Worm (Caenorhabditis elegans) whole organism, L1 larva: ENCODE results near the gene ifb-1.

Source experiments
- C34B4.2 ChIP-seq: sonication (generic microtip); optimal IDR thresholded peaks from 2 replicates; lab custom pipeline; 2017; ENCODE audit warnings: mild to moderate bottlenecking, missing genetic modification characterization, missing compliant biosample characterization
- F16B12.6 ChIP-seq: fragments of 150-350 bp; optimal IDR thresholded peaks from 2 replicates; lab custom pipeline; 2014; ENCODE audit warnings: missing biosample characterization, missing genetic modification characterization
- Y116A8C.19 ChIP-seq: sonication (generic microtip); optimal IDR thresholded peaks from 2 replicates; lab custom pipeline; 2016; ENCODE audit warnings: missing compliant biosample characterization, missing genetic modification characterization, borderline replicate concordance
- alr-1 ChIP-seq: fragments of 200-800 bp; sonication (Bioruptor generic); optimal IDR thresholded peaks from 2 replicates; lab custom pipeline; 2018; ENCODE audit warnings: borderline replicate concordance, mild to moderate bottlenecking, missing genetic modification characterization, missing compliant biosample characterization
- ceh-8 ChIP-seq: fragments of 200-800 bp; sonication (Bioruptor generic); optimal IDR thresholded peaks from 2 replicates; lab custom pipeline; 2018; ENCODE audit warnings: mild to moderate bottlenecking, missing genetic modification characterization, moderate library complexity, missing compliant biosample characterization
- ceh-82 ChIP-seq, 3 experiments: fragments of 150-350 bp in 1 of 3; sonication (generic microtip) in 2 of 3; optimal IDR thresholded peaks; 2 replicates each; lab custom pipeline; 2014 to 2017; ENCODE audit warnings: missing biosample characterization in 3 of 3, missing genetic modification characterization in 3 of 3
- ceh-88 ChIP-seq: fragments of 200-800 bp; sonication (Bioruptor generic); IDR thresholded peaks from 2 replicates; pipeline ENCODE4 v1.3.6; 2022; ENCODE audit warnings: missing genetic modification characterization, missing compliant biosample characterization
- ceh-90 ChIP-seq: sonication (generic microtip); optimal IDR thresholded peaks from 2 replicates; lab custom pipeline; 2016; ENCODE audit warnings: missing genetic modification characterization, missing compliant biosample characterization
- ces-1 ChIP-seq: fragments of 150-350 bp; optimal IDR thresholded peaks from 2 replicates; lab custom pipeline; 2014; ENCODE audit warnings: missing biosample characterization, missing genetic modification reagents, missing genetic modification characterization
- dpl-1 ChIP-seq, 3 experiments: fragments of 150-350 bp in 2 of 3; sonication (generic microtip) in 1 of 3; optimal IDR thresholded peaks; 2 replicates each; lab custom pipeline; 2014 to 2017; ENCODE audit warnings: missing biosample characterization in 3 of 3, missing genetic modification characterization in 3 of 3, missing genetic modification reagents in 3 of 3
- dsc-1 ChIP-seq: sonication (generic microtip); optimal IDR thresholded peaks from 2 replicates; lab custom pipeline; 2016; ENCODE audit warnings: mild to moderate bottlenecking, missing genetic modification characterization, missing compliant biosample characterization
- efl-3 ChIP-seq: fragments of 200-800 bp; sonication (Bioruptor generic); optimal IDR thresholded peaks from 2 replicates; lab custom pipeline; 2018; ENCODE audit warnings: mild to moderate bottlenecking, missing genetic modification characterization, missing compliant biosample characterization
- elt-2 ChIP-seq: sonication (generic microtip); optimal IDR thresholded peaks from 2 replicates; lab custom pipeline; 2016; ENCODE audit warnings: missing genetic modification characterization, mild to moderate bottlenecking, inconsistent platforms, missing compliant biosample characterization, missing genetic modification reagents
- elt-3 ChIP-seq, 6 experiments: fragments of 150-350 bp in 1 of 6; sonication (generic microtip); optimal IDR thresholded peaks; 2 replicates each; lab custom pipeline; 2017 to 2018; ENCODE audit warnings: missing biosample characterization in 6 of 6, missing genetic modification characterization in 6 of 6, inconsistent platforms in 1 of 6
- ets-5 ChIP-seq: fragments of 200-800 bp; sonication (Bioruptor generic); IDR thresholded peaks from 2 replicates; pipeline ENCODE4 v1.3.6; 2022; ENCODE audit warnings: missing genetic modification characterization, missing compliant biosample characterization
- fkh-8 ChIP-seq: sonication (generic microtip); optimal IDR thresholded peaks from 2 replicates; lab custom pipeline; 2016; ENCODE audit warnings: mild to moderate bottlenecking, missing genetic modification characterization, missing compliant biosample characterization
- fos-1 ChIP-seq: fragments of 150-350 bp; optimal IDR thresholded peaks from 2 replicates; lab custom pipeline; 2014; ENCODE audit warnings: missing biosample characterization, missing genetic modification characterization
- hlh-17 ChIP-seq: fragments of 200-800 bp; sonication (Bioruptor generic); optimal IDR thresholded peaks from 2 replicates; lab custom pipeline; 2018; ENCODE audit warnings: missing genetic modification characterization, mild to moderate bottlenecking, missing compliant biosample characterization, moderate library complexity, borderline replicate concordance
- hlh-4 ChIP-seq: sonication (generic microtip); optimal IDR thresholded peaks from 2 replicates; lab custom pipeline; 2016; ENCODE audit warnings: mild to moderate bottlenecking, missing genetic modification characterization, missing compliant biosample characterization
- hpl-2 ChIP-seq: fragments of 150-350 bp; optimal IDR thresholded peaks from 2 replicates; lab custom pipeline; 2014; ENCODE audit warnings: missing biosample characterization, missing genetic modification reagents, missing genetic modification characterization
- irx-1 ChIP-seq: sonication (generic microtip); optimal IDR thresholded peaks from 2 replicates; lab custom pipeline; 2016; ENCODE audit warnings: missing genetic modification characterization, missing compliant biosample characterization
- isw-1 ChIP-seq: fragments of 200-800 bp; sonication (Bioruptor generic); IDR thresholded peaks from 2 replicates; pipeline ENCODE4 v1.3.6; 2022; ENCODE audit warnings: missing genetic modification characterization, missing compliant biosample characterization
- jun-1 ChIP-seq: fragments of 150-350 bp; optimal IDR thresholded peaks from 2 replicates; lab custom pipeline; 2014; ENCODE audit warnings: missing biosample characterization, missing genetic modification reagents, missing genetic modification characterization
- lin-13 ChIP-seq: fragments of 150-350 bp; optimal IDR thresholded peaks from 2 replicates; lab custom pipeline; 2014; ENCODE audit warnings: missing biosample characterization, missing genetic modification reagents, missing genetic modification characterization
- lin-14 ChIP-seq: fragments of 200-800 bp; sonication (Bioruptor generic); optimal IDR thresholded peaks from 2 replicates; lab custom pipeline; 2018; ENCODE audit warnings: mild to moderate bottlenecking, missing genetic modification characterization, moderate library complexity, missing compliant biosample characterization
- lin-35 ChIP-seq, 2 experiments: fragments of 150-350 bp; optimal IDR thresholded peaks; 2 replicates each; lab custom pipeline; 2014; ENCODE audit warnings: missing biosample characterization in 2 of 2, missing genetic modification characterization in 2 of 2, missing genetic modification reagents in 2 of 2
- lsy-2 ChIP-seq, 2 experiments: fragments of 150-350 bp; optimal IDR thresholded peaks; 2 replicates each; lab custom pipeline; 2014; ENCODE audit warnings: missing biosample characterization in 2 of 2, missing genetic modification characterization in 2 of 2
- mdl-1 ChIP-seq, 2 experiments: fragments of 150-350 bp; optimal IDR thresholded peaks; 2 replicates each; lab custom pipeline; 2014 to 2017; ENCODE audit warnings: missing biosample characterization in 2 of 2, missing genetic modification characterization in 2 of 2, inconsistent platforms in 1 of 2
- mep-1 ChIP-seq: fragments of 150-350 bp; optimal IDR thresholded peaks from 2 replicates; lab custom pipeline; 2014; ENCODE audit warnings: missing biosample characterization, missing genetic modification characterization
- nhr-12 ChIP-seq: sonication (generic microtip); optimal IDR thresholded peaks from 2 replicates; lab custom pipeline; 2017; ENCODE audit warnings: missing biosample characterization, missing genetic modification characterization
- nhr-19 ChIP-seq: fragments of 200-800 bp; sonication (Bioruptor generic); conservative IDR thresholded peaks from 2 replicates; pipeline ENCODE4 v1.3.6; 2022; ENCODE audit warnings: missing genetic modification characterization, missing compliant biosample characterization
- nhr-20 ChIP-seq: sonication (generic microtip); optimal IDR thresholded peaks from 2 replicates; lab custom pipeline; 2016; ENCODE audit warnings: mild to moderate bottlenecking, missing genetic modification characterization, missing compliant biosample characterization
- nhr-47 ChIP-seq: sonication (generic microtip); optimal IDR thresholded peaks from 2 replicates; lab custom pipeline; 2016; ENCODE audit warnings: mild to moderate bottlenecking, missing genetic modification characterization, moderate library complexity, missing compliant biosample characterization
- nhr-71 ChIP-seq: sonication (generic microtip); optimal IDR thresholded peaks from 2 replicates; lab custom pipeline; 2016; ENCODE audit warnings: mild to moderate bottlenecking, missing genetic modification characterization, moderate library complexity, missing compliant biosample characterization
- nhr-77 ChIP-seq: fragments of 150-350 bp; optimal IDR thresholded peaks from 2 replicates; lab custom pipeline; 2014; ENCODE audit warnings: missing biosample characterization, missing genetic modification characterization
- nhr-85 ChIP-seq: sonication (generic microtip); peaks from one replicate; lab custom pipeline; 2016; ENCODE audit warnings: missing genetic modification characterization, inconsistent platforms, missing compliant biosample characterization
- nhr-90 ChIP-seq: sonication (generic microtip); optimal IDR thresholded peaks from 2 replicates; lab custom pipeline; 2016; ENCODE audit warnings: mild to moderate bottlenecking, missing genetic modification characterization, missing compliant biosample characterization; ENCODE audit not compliant: poor library complexity
- pax-3 ChIP-seq: fragments of 200-800 bp; sonication (Bioruptor generic); optimal IDR thresholded peaks from 2 replicates; lab custom pipeline; 2018; ENCODE audit warnings: mild to moderate bottlenecking, missing genetic modification characterization, moderate library complexity, missing compliant biosample characterization
- pqm-1 ChIP-seq: sonication (generic microtip); optimal IDR thresholded peaks from 3 replicates; lab custom pipeline; 2017; ENCODE audit warnings: missing biosample characterization, missing genetic modification characterization
- rnt-1 ChIP-seq: sonication (generic microtip); optimal IDR thresholded peaks from 2 replicates; lab custom pipeline; 2016; ENCODE audit warnings: mild to moderate bottlenecking, missing genetic modification characterization, moderate library complexity, missing compliant biosample characterization
- skn-1 ChIP-seq: fragments of 150-350 bp; optimal IDR thresholded peaks from 2 replicates; lab custom pipeline; 2014; ENCODE audit warnings: missing biosample characterization, missing genetic modification characterization
- snpc-4 ChIP-seq: fragments of 150-350 bp; optimal IDR thresholded peaks from 2 replicates; lab custom pipeline; 2014; ENCODE audit warnings: missing biosample characterization, missing genetic modification characterization
- snu-23 ChIP-seq: sonication (generic microtip); optimal IDR thresholded peaks from 2 replicates; lab custom pipeline; 2016; ENCODE audit warnings: missing genetic modification characterization, missing compliant biosample characterization
- sox-4 ChIP-seq: sonication (generic microtip); optimal IDR thresholded peaks from 2 replicates; lab custom pipeline; 2016; ENCODE audit warnings: missing genetic modification characterization, missing compliant biosample characterization
- swsn-7 ChIP-seq: sonication (generic microtip); optimal IDR thresholded peaks from 2 replicates; lab custom pipeline; 2016; ENCODE audit warnings: missing genetic modification characterization, missing compliant biosample characterization
- unc-130 ChIP-seq: fragments of 150-350 bp; optimal IDR thresholded peaks from 2 replicates; lab custom pipeline; 2017; ENCODE audit warnings: missing biosample characterization, missing genetic modification characterization, inconsistent platforms
- unc-62 ChIP-seq: fragments of 150-350 bp; optimal IDR thresholded peaks from 2 replicates; lab custom pipeline; 2014; ENCODE audit warnings: missing biosample characterization, missing genetic modification reagents, missing genetic modification characterization
- unc-86 ChIP-seq: sonication (generic microtip); optimal IDR thresholded peaks from 2 replicates; lab custom pipeline; 2016; ENCODE audit warnings: missing genetic modification characterization, missing compliant biosample characterization
- xbp-1 ChIP-seq: sonication (generic microtip); optimal IDR thresholded peaks from 2 replicates; lab custom pipeline; 2016; ENCODE audit warnings: missing genetic modification characterization, missing compliant biosample characterization
- zag-1 ChIP-seq: fragments of 150-350 bp; optimal IDR thresholded peaks from 2 replicates; lab custom pipeline; 2014; ENCODE audit warnings: missing biosample characterization, missing genetic modification characterization
- zip-4 ChIP-seq: fragments of 200-800 bp; sonication (Bioruptor generic); optimal IDR thresholded peaks from 2 replicates; lab custom pipeline; 2018; ENCODE audit warnings: mild to moderate bottlenecking, missing genetic modification characterization, moderate library complexity, missing compliant biosample characterization
- ztf-4 ChIP-seq: fragments of 150-350 bp; optimal IDR thresholded peaks from 2 replicates; lab custom pipeline; 2014; ENCODE audit warnings: missing biosample characterization, missing genetic modification characterization

Gene ifb-1

ce11 chrII:5772547-5773142, 7.2 kb downstream of the ifb-1 start:
- TF ChIP-seq nhr-20 (tag; lab: Kevin White, UChicago), result peak; percentile 63
- TF ChIP-seq fos-1 (tag; lab: Kevin White, UChicago), result no peak
- peak; percentile 11 for TF ChIP-seq ceh-8 (GFP tag; lab: Kevin White, UChicago)
- TF ChIP-seq unc-86, result no peak
- peak; percentile 67 for TF ChIP-seq rnt-1 (tag; lab: Kevin White, UChicago)
- TF ChIP-seq lin-14, result peak; percentile 42
- TF ChIP-seq snu-23 (GFP tag; lab: Kevin White, UChicago), result peak; percentile 73
- peak; percentile 9 for TF ChIP-seq mep-1 (tag; lab: Kevin White, UChicago)
- peak; percentile 50 for TF ChIP-seq nhr-90 (tag; lab: Kevin White, UChicago)
- TF ChIP-seq hlh-17 (GFP tag; lab: Kevin White, UChicago), result no peak
- peak; percentile 56 to 62 for TF ChIP-seq lin-35 (GFP tag; optimal IDR thresholded peaks at IDR 0.05; lab: Kevin White, UChicago)
- no peak for TF ChIP-seq sox-4 (tag; lab: Kevin White, UChicago)
- TF ChIP-seq nhr-85 (tag; lab: Kevin White, UChicago), result peak; percentile 57
- TF ChIP-seq xbp-1, result peak; percentile 17
- TF ChIP-seq nhr-47 (tag; lab: Kevin White, UChicago), result peak; percentile 63
- TF ChIP-seq zag-1, result no peak
- 0 out of 2 replicates have a peak, but pooled peaks have one; percentile 3 for TF ChIP-seq isw-1
- TF ChIP-seq irx-1, result no peak
- peak; percentile 38 for TF ChIP-seq unc-130 (tag; lab: Kevin White, UChicago)
- TF ChIP-seq nhr-77, result peak; percentile 19
- peak; percentile 10 for TF ChIP-seq dsc-1 (tag; lab: Kevin White, UChicago)
- TF ChIP-seq nhr-12 (tag; lab: Kevin White, UChicago), result no peak
- TF ChIP-seq fkh-8 (tag; lab: Kevin White, UChicago), result peak; percentile 16
- peak; percentile 23 for TF ChIP-seq snpc-4 (tag; lab: Kevin White, UChicago)
- no peak for TF ChIP-seq pqm-1 (tag; lab: Kevin White, UChicago)
- TF ChIP-seq ces-1 (GFP tag; lab: Kevin White, UChicago), result no peak
- peak in 1 of 6 experiments; percentile 13 for TF ChIP-seq elt-3 (tag; optimal IDR thresholded peaks at IDR 0.05; lab: Kevin White, UChicago)
- peak; percentile 20 for TF ChIP-seq skn-1
- TF ChIP-seq zip-4 (GFP tag; lab: Kevin White, UChicago), result no peak
- no peak for TF ChIP-seq ceh-90 (tag; lab: Kevin White, UChicago)
- peak in 2 of 3 experiments; percentile 25 to 55 for TF ChIP-seq ceh-82 (tag; optimal IDR thresholded peaks at IDR 0.05; lab: Kevin White, UChicago)
- peak; percentile 59 for TF ChIP-seq nhr-19 (GFP tag; lab: Robert Waterston, UW)
- TF ChIP-seq mdl-1 (tag; optimal IDR thresholded peaks at IDR 0.05; lab: Kevin White, UChicago), result peak in 1 of 2 experiments; percentile 50
- TF ChIP-seq jun-1 (tag; lab: Kevin White, UChicago), result no peak
- no peak for TF ChIP-seq C34B4.2 (tag; lab: Kevin White, UChicago)
- no peak for TF ChIP-seq hpl-2
- TF ChIP-seq alr-1 (tag; lab: Kevin White, UChicago), result no peak
- TF ChIP-seq efl-3, result no peak
- TF ChIP-seq F16B12.6 (tag; lab: Kevin White, UChicago), result peak; percentile 42
- TF ChIP-seq ztf-4, result no peak
- peak; percentile 51 for TF ChIP-seq swsn-7
- TF ChIP-seq elt-2, result peak; percentile 25
- TF ChIP-seq ceh-88 (GFP tag; lab: Robert Waterston, UW), result no peak
- no peak for TF ChIP-seq pax-3 (tag; lab: Kevin White, UChicago)
- TF ChIP-seq Y116A8C.19 (tag; lab: Kevin White, UChicago), result no peak
- TF ChIP-seq dpl-1 (GFP tag; optimal IDR thresholded peaks at IDR 0.05; lab: Kevin White, UChicago), result peak in 2 of 3 experiments; percentile 10 to 18
- no peak for TF ChIP-seq hlh-4 (tag; lab: Kevin White, UChicago)
- TF ChIP-seq ets-5 (GFP tag; lab: Robert Waterston, UW), result no peak
- peak; percentile 28 for TF ChIP-seq lin-13
- peak; percentile 63 for TF ChIP-seq nhr-71 (tag; lab: Kevin White, UChicago)
- TF ChIP-seq lsy-2 (tag; optimal IDR thresholded peaks at IDR 0.05; lab: Kevin White, UChicago), result peak; percentile 19 to 53
- TF ChIP-seq unc-62 (GFP tag; lab: Kevin White, UChicago), result no peak
